Worm (Caenorhabditis elegans) whole organism, L3 larva: ENCODE measurements around the gene pes-4.

ENCODE experiments used
- ZK546.5 ChIP-seq: sonication (generic microtip); optimal IDR thresholded peaks from 2 replicates; lab custom pipeline; 2017; ENCODE audit warnings: missing biosample characterization, missing genetic modification characterization
- ama-1 ChIP-seq: fragments of 150-350 bp; optimal IDR thresholded peaks from 2 replicates; lab custom pipeline; 2018
- ceh-16 ChIP-seq: sonication (generic microtip); optimal IDR thresholded peaks from 2 replicates; lab custom pipeline; 2017; ENCODE audit warnings: missing biosample characterization, missing genetic modification characterization
- ceh-28 ChIP-seq: fragments of 150-350 bp; optimal IDR thresholded peaks from 2 replicates; lab custom pipeline; 2014; ENCODE audit warnings: missing biosample characterization, missing genetic modification reagents, missing genetic modification characterization
- ceh-82 ChIP-seq: fragments of 150-350 bp; optimal IDR thresholded peaks from 2 replicates; lab custom pipeline; 2014; ENCODE audit warnings: missing biosample characterization, missing genetic modification characterization
- ceh-9 ChIP-seq: sonication (generic microtip); optimal IDR thresholded peaks from 2 replicates; lab custom pipeline; 2018; ENCODE audit warnings: missing biosample characterization, missing genetic modification characterization
- daf-12 ChIP-seq: fragments of 150-350 bp; optimal IDR thresholded peaks from 2 replicates; lab custom pipeline; 2014; ENCODE audit warnings: missing biosample characterization, missing genetic modification reagents, missing genetic modification characterization
- egl-5 ChIP-seq: fragments of 150-350 bp; optimal IDR thresholded peaks from 2 replicates; lab custom pipeline; 2017; ENCODE audit warnings: missing biosample characterization, missing genetic modification reagents, missing genetic modification characterization, inconsistent platforms
- elt-2 ChIP-seq: sonication (generic microtip); optimal IDR thresholded peaks from 2 replicates; lab custom pipeline; 2016; ENCODE audit warnings: missing genetic modification reagents, mild to moderate bottlenecking, missing genetic modification characterization, missing compliant biosample characterization
- elt-3 ChIP-seq, 3 experiments: fragments of 150-350 bp in 1 of 3; sonication (generic microtip) in 2 of 3; optimal IDR thresholded peaks; 2 replicates in 2 of 3; 4 replicates in 1 of 3; lab custom pipeline; 2014 to 2017; ENCODE audit warnings: missing biosample characterization in 3 of 3, missing genetic modification characterization in 3 of 3
- eor-1 ChIP-seq, 2 experiments: fragments of 150-350 bp; optimal IDR thresholded peaks; 2 replicates each; lab custom pipeline; 2014 to 2018; ENCODE audit warnings: missing biosample characterization in 2 of 2, missing genetic modification characterization in 2 of 2
- fkh-10 ChIP-seq: sonication (generic microtip); optimal IDR thresholded peaks from 2 replicates; lab custom pipeline; 2017; ENCODE audit warnings: missing biosample characterization, missing genetic modification reagents, missing genetic modification characterization
- fos-1 ChIP-seq: fragments of 150-350 bp; optimal IDR thresholded peaks from 2 replicates; lab custom pipeline; 2014; ENCODE audit warnings: missing biosample characterization, missing genetic modification characterization
- hmg-11 ChIP-seq: sonication (generic microtip); optimal IDR thresholded peaks from 2 replicates; lab custom pipeline; 2016; ENCODE audit warnings: missing genetic modification characterization, missing compliant biosample characterization
- jun-1 ChIP-seq: fragments of 150-350 bp; optimal IDR thresholded peaks from 2 replicates; lab custom pipeline; 2014; ENCODE audit warnings: missing biosample characterization, missing genetic modification reagents, missing genetic modification characterization
- lin-15B ChIP-seq: fragments of 150-350 bp; optimal IDR thresholded peaks from 2 replicates; lab custom pipeline; 2014; ENCODE audit warnings: missing biosample characterization, missing genetic modification characterization
- lin-39 ChIP-seq: fragments of 150-350 bp; optimal IDR thresholded peaks from 2 replicates; lab custom pipeline; 2018; ENCODE audit warnings: missing biosample characterization, missing genetic modification reagents, missing genetic modification characterization
- lsy-12 ChIP-seq: sonication (generic microtip); optimal IDR thresholded peaks from 2 replicates; lab custom pipeline; 2016; ENCODE audit warnings: mild to moderate bottlenecking, missing genetic modification characterization, missing compliant biosample characterization
- mdl-1 ChIP-seq: fragments of 150-350 bp; optimal IDR thresholded peaks from 2 replicates; lab custom pipeline; 2014; ENCODE audit warnings: missing biosample characterization, missing genetic modification characterization
- mml-1 ChIP-seq: fragments of 150-350 bp; sonication (generic microtip); optimal IDR thresholded peaks from 3 replicates; lab custom pipeline; 2014; ENCODE audit warnings: missing biosample characterization, missing genetic modification characterization
- nfya-1 ChIP-seq: sonication (generic microtip); optimal IDR thresholded peaks from 2 replicates; lab custom pipeline; 2017; ENCODE audit warnings: missing genetic modification characterization, mild to moderate bottlenecking, missing compliant biosample characterization, antibody characterized with exemption, moderate library complexity; ENCODE audit not compliant: insufficient read depth
- nhr-11 ChIP-seq: fragments of 150-350 bp; optimal IDR thresholded peaks from 2 replicates; lab custom pipeline; 2014; ENCODE audit warnings: missing biosample characterization, missing genetic modification characterization
- nhr-12 ChIP-seq: fragments of 150-350 bp; optimal IDR thresholded peaks from 2 replicates; lab custom pipeline; 2014; ENCODE audit warnings: missing biosample characterization, missing genetic modification characterization
- nhr-23 ChIP-seq: fragments of 150-350 bp; optimal IDR thresholded peaks from 2 replicates; lab custom pipeline; 2014; ENCODE audit warnings: missing biosample characterization, missing genetic modification reagents, missing genetic modification characterization
- nhr-237 ChIP-seq: fragments of 150-350 bp; optimal IDR thresholded peaks from 2 replicates; lab custom pipeline; 2014; ENCODE audit warnings: missing biosample characterization, missing genetic modification characterization
- nhr-25 ChIP-seq: sonication (generic microtip); optimal IDR thresholded peaks from 2 replicates; lab custom pipeline; 2017; ENCODE audit warnings: missing biosample characterization, missing genetic modification characterization
- nhr-28 ChIP-seq: fragments of 150-350 bp; optimal IDR thresholded peaks from 2 replicates; lab custom pipeline; 2014; ENCODE audit warnings: missing biosample characterization, missing genetic modification characterization
- nhr-43 ChIP-seq: sonication (generic microtip); optimal IDR thresholded peaks from 2 replicates; lab custom pipeline; 2016; ENCODE audit warnings: mild to moderate bottlenecking, missing genetic modification characterization, missing compliant biosample characterization; ENCODE audit not compliant: poor library complexity, severe bottlenecking
- nhr-76 ChIP-seq: fragments of 150-350 bp; sonication (generic microtip); optimal IDR thresholded peaks from 5 replicates; lab custom pipeline; 2014; ENCODE audit warnings: missing biosample characterization, missing genetic modification characterization
- nhr-77 ChIP-seq: fragments of 150-350 bp; optimal IDR thresholded peaks from 2 replicates; lab custom pipeline; 2014; ENCODE audit warnings: missing biosample characterization, missing genetic modification characterization
- pha-4 ChIP-seq: fragments of 150-350 bp; optimal IDR thresholded peaks from 2 replicates; lab custom pipeline; 2014; ENCODE audit warnings: missing biosample characterization, missing genetic modification reagents, missing genetic modification characterization
- skn-1 ChIP-seq: fragments of 150-350 bp; optimal IDR thresholded peaks from 2 replicates; lab custom pipeline; 2014; ENCODE audit warnings: missing biosample characterization, missing genetic modification characterization
- snpc-4 ChIP-seq: fragments of 150-350 bp; optimal IDR thresholded peaks from 2 replicates; lab custom pipeline; 2014; ENCODE audit warnings: missing biosample characterization, missing genetic modification characterization
- tbx-2 ChIP-seq: sonication (generic microtip); optimal IDR thresholded peaks from 2 replicates; lab custom pipeline; 2016; ENCODE audit warnings: mild to moderate bottlenecking, missing genetic modification characterization, missing compliant biosample characterization
- unc-39 ChIP-seq: sonication (generic microtip); optimal IDR thresholded peaks from 4 replicates; lab custom pipeline; 2017; ENCODE audit warnings: missing biosample characterization, missing genetic modification characterization
- unc-62 ChIP-seq: fragments of 150-350 bp; sonication (generic microtip); optimal IDR thresholded peaks from 4 replicates; lab custom pipeline; 2014; ENCODE audit warnings: missing biosample characterization, missing genetic modification reagents, missing genetic modification characterization
- ztf-11 ChIP-seq: fragments of 150-350 bp; optimal IDR thresholded peaks from 2 replicates; lab custom pipeline; 2014; ENCODE audit warnings: missing biosample characterization, missing genetic modification characterization
- ztf-4 ChIP-seq: fragments of 150-350 bp; optimal IDR thresholded peaks from 2 replicates; lab custom pipeline; 2014; ENCODE audit warnings: missing biosample characterization, missing genetic modification characterization

The pes-4 gene

DNA sequence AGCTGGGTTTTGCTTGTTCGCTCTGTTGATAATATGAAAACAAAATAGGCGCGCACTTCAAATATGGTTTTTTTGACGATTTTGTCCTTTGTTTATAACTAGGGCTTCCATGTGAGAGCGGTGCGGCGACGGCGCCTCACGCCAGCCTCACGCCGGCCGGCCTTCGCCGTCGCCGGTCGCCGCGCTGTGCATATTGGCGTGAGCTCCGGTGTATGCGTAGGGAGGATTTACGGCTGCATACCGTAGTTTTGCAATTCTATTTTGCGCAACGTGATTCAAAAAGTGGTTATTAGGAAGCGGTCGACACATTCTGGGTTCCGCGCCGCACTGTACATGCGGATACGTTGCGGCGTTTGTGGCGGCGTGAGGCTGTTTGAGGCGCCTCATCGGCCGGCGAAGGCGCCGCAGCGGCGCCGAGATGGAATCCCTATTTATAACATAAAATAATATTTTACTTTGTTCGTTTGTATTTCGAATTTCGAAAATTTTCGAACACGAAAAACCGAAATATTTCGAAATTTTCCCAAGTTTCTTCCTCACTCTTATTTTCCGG, 15.9 kb downstream of the pes-4 start:
- no peak for TF ChIP-seq nhr-76 (tag; lab: Kevin White, UChicago)
- TF ChIP-seq pha-4 (tag; lab: Kevin White, UChicago) = no peak
- no peak for TF ChIP-seq lin-15B (tag; lab: Kevin White, UChicago)
- no peak for TF ChIP-seq unc-39 (tag; lab: Kevin White, UChicago)
- no peak for TF ChIP-seq snpc-4
- TF ChIP-seq nhr-23 = no peak
- TF ChIP-seq, all 47 proteins: peak for 0

ce11 chrIII:1210638-1211037, 19.4 kb downstream of the pes-4 start:
- TF ChIP-seq elt-3 (tag; optimal IDR thresholded peaks at IDR 0.05; lab: Kevin White, UChicago) = no peak
- no peak for TF ChIP-seq skn-1 (tag; lab: Kevin White, UChicago)
- no peak for TF ChIP-seq ceh-9 (tag; lab: Kevin White, UChicago)
- peak; percentile 62 for TF ChIP-seq ceh-28
- no peak for TF ChIP-seq ama-1
- TF ChIP-seq nhr-76 (tag; lab: Kevin White, UChicago) = no peak
- TF ChIP-seq nhr-11 (tag; lab: Kevin White, UChicago) = no peak
- no peak for TF ChIP-seq nhr-77 (tag; lab: Kevin White, UChicago)

DNA sequence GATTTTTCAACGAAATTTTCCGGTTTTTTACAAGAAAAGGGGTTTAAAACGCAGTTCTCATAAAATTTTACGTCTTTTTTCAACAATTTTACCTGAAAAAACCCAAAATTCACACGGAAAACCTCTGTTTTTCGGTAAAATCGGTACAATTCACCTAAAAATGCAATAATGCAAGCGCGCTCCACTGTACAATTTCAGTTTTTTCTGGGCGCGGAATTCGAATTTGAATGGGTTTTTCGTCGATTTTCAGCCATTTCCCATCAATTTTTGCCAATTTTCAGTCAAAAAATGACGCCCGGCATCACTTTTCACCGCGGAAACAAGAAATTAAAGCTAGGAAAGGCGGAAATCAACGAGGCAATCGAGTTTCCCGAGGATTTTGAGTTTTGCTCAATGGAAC, 22.2 kb downstream of the pes-4 start, which contains the start of gene orc-3:
Gene orc-3, plus strand, starts transcription at position 282 of the 400 bp plus-strand sequence.
- no peak for TF ChIP-seq nhr-76 (tag; lab: Kevin White, UChicago)
- no peak for TF ChIP-seq eor-1 (tag; optimal IDR thresholded peaks at IDR 0.05; lab: Kevin White, UChicago)
- peak; percentile 6 for TF ChIP-seq nfya-1 (tag; lab: Kevin White, UChicago)
- TF ChIP-seq egl-5 = peak; percentile 61
- TF ChIP-seq lin-15B (tag; lab: Kevin White, UChicago) = peak; percentile 67
- no peak for TF ChIP-seq nhr-12
- no peak for TF ChIP-seq ztf-4 (tag; lab: Kevin White, UChicago)
- no peak for TF ChIP-seq nhr-23
- peak; percentile 24 for TF ChIP-seq hmg-11
- no peak for TF ChIP-seq ztf-11 (tag; lab: Kevin White, UChicago)
- TF ChIP-seq nhr-25 = peak; percentile 9
- TF ChIP-seq pha-4 (tag; lab: Kevin White, UChicago) = peak; percentile 32
- TF ChIP-seq, all 47 proteins: peak for 6

DNA sequence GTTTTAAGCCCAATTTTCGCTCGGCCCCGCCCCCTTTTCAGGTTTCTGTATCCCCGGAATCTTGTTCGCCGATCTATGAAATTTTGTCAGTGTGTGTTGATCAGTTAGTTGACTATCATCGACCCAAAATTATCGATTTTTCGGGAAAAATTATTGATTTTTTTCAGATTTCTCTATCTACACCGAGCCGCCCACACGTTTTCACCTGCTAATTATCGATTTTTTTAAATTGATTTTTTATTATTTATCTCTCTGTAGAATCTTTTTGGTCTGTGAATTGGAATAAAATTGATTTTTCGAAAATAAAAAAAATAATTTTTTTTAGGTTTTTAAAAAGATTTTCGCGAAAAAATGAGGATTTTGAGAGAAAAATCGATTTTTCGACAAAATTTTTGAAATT, 23.0 kb downstream of the pes-4 start:
- peak; percentile 83 for TF ChIP-seq ceh-28
- TF ChIP-seq mdl-1 (tag; lab: Kevin White, UChicago) = no peak

DNA sequence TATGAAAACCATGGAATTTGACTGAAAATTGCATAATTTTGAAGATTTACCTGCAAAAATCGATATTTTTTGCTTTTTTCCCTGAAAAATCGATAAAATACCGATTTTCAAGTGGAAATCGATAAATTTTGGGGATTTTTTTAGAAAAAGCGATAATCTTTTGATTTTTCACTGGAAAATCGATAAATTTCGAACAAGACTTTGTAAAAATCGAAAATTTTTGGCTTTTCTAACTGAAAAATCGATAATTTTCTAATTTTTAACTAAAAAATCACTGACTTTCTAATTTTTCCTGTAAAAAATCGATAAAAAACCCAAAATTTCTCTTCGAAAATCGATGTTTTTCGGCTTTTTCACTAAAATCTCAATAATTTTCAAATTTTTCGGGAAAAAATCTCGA, 23.7 kb downstream of the pes-4 start:
- TF ChIP-seq ceh-28 = peak; percentile 81
- no peak for TF ChIP-seq elt-2 (tag; lab: Kevin White, UChicago)

- TF ChIP-seq daf-12 (tag; lab: Kevin White, UChicago) (no peak), ztf-4 (tag; lab: Kevin White, UChicago) (no peak), snpc-4 (no peak), nhr-23 (no peak), fos-1 (tag; lab: Kevin White, UChicago) (no peak), fkh-10 (GFP tag; lab: Kevin White, UChicago) (no peak), lin-15B (tag; lab: Kevin White, UChicago) (no peak), ama-1 (no peak)
Measured at ce11 chrIII:1205421-1205820, 24.7 kb downstream of the pes-4 start.

DNA sequence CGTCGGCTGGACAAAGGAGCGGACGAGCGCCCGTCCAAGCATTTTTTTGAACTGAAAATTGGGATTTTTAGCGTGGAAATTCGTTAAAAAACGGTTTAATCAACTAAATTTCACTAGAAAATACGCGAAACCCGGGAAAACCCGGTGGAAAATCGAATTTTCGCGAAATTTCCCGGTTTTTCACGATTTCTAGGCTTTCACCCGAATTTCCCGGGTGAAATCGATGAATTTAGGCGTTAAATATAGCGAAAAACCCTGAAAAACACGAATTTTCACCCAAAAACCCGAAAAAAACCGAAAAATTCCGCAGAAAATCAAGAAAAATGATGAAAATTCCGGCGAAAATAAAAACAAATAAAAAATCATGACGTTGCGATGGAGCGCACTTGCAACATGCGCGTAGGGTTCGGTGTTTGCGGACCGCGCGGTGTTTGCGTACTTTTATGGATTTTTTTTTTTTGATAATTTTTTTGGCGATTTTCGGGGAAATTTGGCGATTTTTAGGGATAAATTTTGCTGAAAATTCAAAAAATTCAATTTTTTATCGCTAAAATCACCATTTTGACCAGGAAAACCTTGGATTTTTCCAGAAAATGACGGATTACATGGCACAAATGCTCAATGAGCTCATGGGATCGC, 28.0 kb downstream of the pes-4 start, which contains the start of the genes mrpl-45 and Y119D3B.12:
Gene mrpl-45, minus strand, starts transcription at position 51 of the 639 bp plus-strand sequence.
Gene Y119D3B.12, plus strand, starts transcription at position 589 of the 639 bp plus-strand sequence.
- TF ChIP-seq nhr-237 (no peak), tbx-2 (tag; lab: Kevin White, UChicago) (peak; percentile 39), jun-1 (tag; lab: Kevin White, UChicago) (peak; percentile 29), hmg-11 (peak; percentile 61), ztf-11 (tag; lab: Kevin White, UChicago) (no peak), unc-62 (GFP tag; lab: Kevin White, UChicago) (no peak), fkh-10 (GFP tag; lab: Kevin White, UChicago) (peak; percentile 64), pha-4 (tag; lab: Kevin White, UChicago) (peak; percentile 91), nhr-28 (tag; lab: Kevin White, UChicago) (no peak), ceh-16 (tag; lab: Kevin White, UChicago) (no peak), elt-3 (tag; optimal IDR thresholded peaks at IDR 0.05; lab: Kevin White, UChicago) (no peak), ceh-9 (tag; lab: Kevin White, UChicago) (no peak), lin-39 (peak; percentile 73), mdl-1 (tag; lab: Kevin White, UChicago) (no peak), lsy-12 (tag; lab: Kevin White, UChicago) (no peak), ZK546.5 (tag; lab: Kevin White, UChicago) (no peak), ceh-28 (peak; percentile 68), ceh-82 (tag; lab: Kevin White, UChicago) (peak; percentile 2), mml-1 (no peak), nhr-43 (peak; percentile 42), snpc-4 (peak; percentile 74), eor-1 (tag; optimal IDR thresholded peaks at IDR 0.05; lab: Kevin White, UChicago) (no peak), nhr-77 (tag; lab: Kevin White, UChicago) (peak; percentile 23), fos-1 (tag; lab: Kevin White, UChicago) (no peak)
